Worm (Caenorhabditis elegans) whole organism, L4/young adult: Measurements from ENCODE around the gene ZK381.62.

Experiments used
- W03F9.2 ChIP-seq: fragments of 150-350 bp; optimal IDR thresholded peaks from 2 replicates; lab custom pipeline; 2014; ENCODE audit warnings: missing biosample characterization, missing genetic modification characterization
- dao-5 ChIP-seq: sonication (generic microtip); optimal IDR thresholded peaks from 2 replicates; lab custom pipeline; 2016; ENCODE audit warnings: missing genotype, missing genetic modification characterization, moderate library complexity, missing compliant biosample characterization
- him-1 ChIP-seq: sonication (generic microtip); optimal IDR thresholded peaks from 2 replicates; lab custom pipeline; 2016; ENCODE audit warnings: missing genotype, missing genetic modification reagents, missing genetic modification characterization, missing compliant biosample characterization

DNA sequence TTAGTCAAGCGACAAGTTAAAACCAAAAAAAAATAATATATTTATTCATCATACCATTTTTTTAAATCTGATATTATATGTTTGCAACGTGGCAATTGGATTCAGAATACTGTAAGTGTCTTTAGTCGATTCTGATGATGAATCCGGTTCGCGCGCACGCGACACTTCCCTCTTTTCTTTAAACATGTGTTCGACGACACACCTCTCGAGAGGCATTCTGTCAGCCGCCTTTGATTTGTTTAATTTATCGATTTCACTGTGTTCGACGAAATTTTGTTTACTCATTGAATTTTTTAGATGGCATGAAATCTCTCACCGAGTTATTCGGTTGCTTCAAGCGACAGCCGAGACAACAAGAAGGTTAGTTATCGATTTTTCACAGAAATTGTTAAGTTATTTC, 40.6 kb upstream of the ZK381.62 start, which contains the start of gene trxr-1:
- TF ChIP-seq him-1 (no peak), W03F9.2 (tag; lab: Kevin White, UChicago) (no peak), dao-5 (no peak)
